Worm (Caenorhabditis elegans) whole organism, late embryonic: ENCODE measurements around the gene ceh-43.

Experiments
- C08G9.2 ChIP-seq: sonication (generic microtip); optimal IDR thresholded peaks from 2 replicates; lab custom pipeline; 2016; ENCODE audit warnings: mild to moderate bottlenecking, missing genetic modification characterization, moderate library complexity, missing compliant biosample characterization
- C38D4.7 ChIP-seq: fragments of 200-800 bp; sonication (Bioruptor generic); optimal IDR thresholded peaks from 2 replicates; lab custom pipeline; 2018; ENCODE audit warnings: mild to moderate bottlenecking, missing genetic modification characterization, moderate library complexity, missing compliant biosample characterization
- T23F11.4 ChIP-seq: fragments of 200-800 bp; sonication (Bioruptor generic); optimal IDR thresholded peaks from 2 replicates; lab custom pipeline; 2018; ENCODE audit warnings: mild to moderate bottlenecking, missing genetic modification characterization, missing compliant biosample characterization
- ama-1 ChIP-seq: fragments of 150-350 bp; optimal IDR thresholded peaks from 2 replicates; lab custom pipeline; 2014
- dve-1 ChIP-seq: sonication (generic microtip); optimal IDR thresholded peaks from 2 replicates; lab custom pipeline; 2017; ENCODE audit warnings: antibody characterized with exemption, mild to moderate bottlenecking, missing genetic modification characterization, missing compliant biosample characterization
- elt-2 ChIP-seq: sonication (generic microtip); optimal IDR thresholded peaks from 2 replicates; lab custom pipeline; 2016; ENCODE audit warnings: missing genetic modification reagents, missing genetic modification characterization, missing compliant biosample characterization
- hlh-6 ChIP-seq: sonication (generic microtip); optimal IDR thresholded peaks from 2 replicates; lab custom pipeline; 2016; ENCODE audit warnings: missing genotype, missing genetic modification characterization, missing compliant biosample characterization
- lin-11 ChIP-seq: fragments of 200-800 bp; sonication (Bioruptor generic); optimal IDR thresholded peaks from 2 replicates; lab custom pipeline; 2018; ENCODE audit warnings: mild to moderate bottlenecking, missing genetic modification characterization, missing compliant biosample characterization
- madf-2 ChIP-seq: sonication (generic microtip); optimal IDR thresholded peaks from 2 replicates; lab custom pipeline; 2017; ENCODE audit warnings: missing genetic modification characterization, missing compliant biosample characterization
- nhr-11 ChIP-seq: fragments of 150-350 bp; optimal IDR thresholded peaks from 2 replicates; lab custom pipeline; 2014; ENCODE audit warnings: missing biosample characterization, missing genetic modification characterization
- pag-3 ChIP-seq: sonication (generic microtip); optimal IDR thresholded peaks from 2 replicates; lab custom pipeline; 2016; ENCODE audit warnings: missing compliant biosample characterization, missing genetic modification characterization, borderline replicate concordance
- pqm-1 ChIP-seq: sonication (generic microtip); optimal IDR thresholded peaks from 2 replicates; lab custom pipeline; 2016; ENCODE audit warnings: missing genetic modification characterization, missing compliant biosample characterization
- syd-9 ChIP-seq: sonication (generic microtip); optimal IDR thresholded peaks from 2 replicates; lab custom pipeline; 2016; ENCODE audit warnings: mild to moderate bottlenecking, missing genetic modification characterization, moderate library complexity, missing compliant biosample characterization

- TF ChIP-seq ama-1 (lab: Kevin White, UChicago) (no peak), nhr-11 (no peak), pqm-1 (no peak), C38D4.7 (no peak), madf-2 (tag; lab: Kevin White, UChicago) (no peak), hlh-6 (no peak), dve-1 (tag; lab: Kevin White, UChicago) (no peak), lin-11 (no peak), syd-9 (tag; lab: Kevin White, UChicago) (no peak), T23F11.4 (GFP tag; lab: Kevin White, UChicago) (no peak), pag-3 (tag; lab: Kevin White, UChicago) (no peak), C08G9.2 (no peak), elt-2 (no peak)
Measured at ce11 chrIII:4449357-4449756, 386 bp downstream of the ceh-43 start.
